Fruit fly (Drosophila melanogaster): ENCODE data around the gene sbm.
A peak's percentile ranks its signal among the peaks of the same experiment; 100 is the strongest.

Gene sbm

DNA sequence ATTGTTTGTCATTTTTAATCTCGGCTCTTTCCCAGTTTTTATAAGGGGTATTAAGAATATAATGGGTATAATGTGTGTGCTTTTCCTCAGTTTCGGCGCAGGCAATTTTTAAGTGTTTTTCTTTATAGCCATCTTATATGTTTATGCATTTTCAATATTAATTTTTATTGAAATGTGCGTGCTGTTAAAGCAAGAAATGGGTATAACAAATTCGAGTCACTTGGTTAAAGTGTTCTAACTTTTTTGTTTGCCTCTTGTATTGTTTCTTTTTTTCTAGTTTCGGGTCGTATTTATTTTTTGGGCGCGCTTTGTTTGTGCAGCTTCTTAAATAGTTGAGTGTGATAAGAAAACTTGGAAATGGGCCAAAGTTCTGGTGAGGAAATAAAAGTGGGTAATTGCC lies 30.8 kb upstream of the sbm start (continued):
- TF ChIP-seq CG1024 (GFP tag; IDR thresholded peaks at IDR 0.05) (0 out of 2 replicates have a peak, but pooled peaks have one; percentile 32), ato (GFP tag; IDR thresholded peaks at IDR 0.05; ENCODE audit: partially characterized antibody) (no peak), bab2 (GFP tag; optimal IDR thresholded peaks at IDR 0.05) (peak; percentile 29), sob (GFP tag; IDR thresholded peaks at IDR 0.05) (0 out of 2 replicates have a peak, but pooled peaks have one; percentile 28), slp2 (GFP tag; optimal IDR thresholded peaks at IDR 0.05) (peak; percentile 58), Hsf (GFP tag; optimal IDR thresholded peaks at IDR 0.05) (peak; percentile 65), exex (tag; optimal IDR thresholded peaks at IDR 0.05) (no peak), Hey (tag; optimal IDR thresholded peaks at IDR 0.05) (no peak), yki (optimal IDR thresholded peaks at IDR 0.05) (no peak), CG17361 (GFP tag; IDR thresholded peaks at IDR 0.05) (peak; percentile 69), ttk (GFP tag; IDR thresholded peaks at IDR 0.05) (peak; percentile 68), CG2712 (tag; optimal IDR thresholded peaks at IDR 0.05) (peak; percentile 75), CG11456 (GFP tag; IDR thresholded peaks at IDR 0.05) (peak; percentile 63; the same call in 1 of the 3 replicates), pfk (GFP tag; optimal IDR thresholded peaks at IDR 0.05) (no peak), vnd (GFP tag; IDR thresholded peaks at IDR 0.05; ENCODE audit: partially characterized antibody) (no peak), HLH54F (GFP tag; optimal IDR thresholded peaks at IDR 0.05) (peak; percentile 21), Atf-2 (GFP tag; optimal IDR thresholded peaks at IDR 0.05) (peak; percentile 28), CG11504 (tag; optimal IDR thresholded peaks at IDR 0.05) (peak; percentile 66), Max (GFP tag; optimal IDR thresholded peaks at IDR 0.05) (peak; percentile 31), gro (GFP tag; optimal IDR thresholded peaks at IDR 0.05) (no peak), CG11560 (tag; IDR thresholded peaks at IDR 0.05) (no peak), dm (GFP tag; optimal IDR thresholded peaks at IDR 0.05) (peak; percentile 15), CG10565 (GFP tag; optimal IDR thresholded peaks at IDR 0.05) (no peak), vfl (GFP tag; optimal IDR thresholded peaks at IDR 0.05) (no peak), vvl (GFP tag; IDR thresholded peaks at IDR 0.05) (peak; percentile 72), shn (GFP tag; optimal IDR thresholded peaks at IDR 0.05) (peak; percentile 48), cas (GFP tag; IDR thresholded peaks at IDR 0.05) (no peak), tll (GFP tag; optimal IDR thresholded peaks at IDR 0.05) (no peak), wdn (GFP tag; IDR thresholded peaks at IDR 0.05) (no peak), CG11695 (GFP tag; IDR thresholded peaks at IDR 0.05) (no peak), ci (GFP tag; IDR thresholded peaks at IDR 0.05) (peak; percentile 72), CG14965 (GFP tag; optimal IDR thresholded peaks at IDR 0.05; ENCODE audit: borderline replicate concordance) (peak; percentile 41), pita (GFP tag; optimal IDR thresholded peaks at IDR 0.05) (no peak), CG17328 (GFP tag; IDR thresholded peaks at IDR 0.05) (peak; percentile 48; the same call in 1 of the 2 replicates), CG1832 (GFP tag; optimal IDR thresholded peaks at IDR 0.05) (no peak), emc (GFP tag; optimal IDR thresholded peaks at IDR 0.05) (no peak), zen2 (GFP tag; IDR thresholded peaks at IDR 0.05; ENCODE audit: partially characterized antibody) (no peak), YL-1 (GFP tag; optimal IDR thresholded peaks at IDR 0.05) (no peak), sens-2 (GFP tag; IDR thresholded peaks at IDR 0.05) (peak; percentile 51; the same call in 1 of the 2 replicates), Mes4 (GFP tag; optimal IDR thresholded peaks at IDR 0.05) (peak; percentile 63), CG10366 (GFP tag; IDR thresholded peaks at IDR 0.05) (peak; percentile 50), GATAe (GFP tag; conservative IDR thresholded peaks at IDR 0.05) (no peak), Asciz (GFP tag; optimal IDR thresholded peaks at IDR 0.05) (peak; percentile 78), Dfd (GFP tag; optimal IDR thresholded peaks at IDR 0.05) (no peak), sisA (GFP tag; IDR thresholded peaks at IDR 0.05) (peak; percentile 60), CG14014 (GFP tag; IDR thresholded peaks at IDR 0.05) (no peak), CG6254 (GFP tag; optimal IDR thresholded peaks at IDR 0.05) (peak; percentile 46), BEAF-32 (GFP tag; optimal IDR thresholded peaks at IDR 0.05) (no peak), CG17802 (tag; optimal IDR thresholded peaks at IDR 0.05) (peak; percentile 44), zfh2 (GFP tag; optimal IDR thresholded peaks at IDR 0.05) (no peak), bowl (GFP tag; IDR thresholded peaks at IDR 0.05) (no peak), Ets65A (GFP tag) (peak; percentile 93)
